Worm (Caenorhabditis elegans): Measurements from ENCODE around the gene R11D1.13.

ce11 chrV:12679807-12680206 lies 47.1 kb upstream of the R11D1.13 start, which contains the start of gene frpr-15:
- no peak for TF ChIP-seq ama-1 (optimal IDR thresholded peaks at IDR 0.05)
- no peak for TF ChIP-seq nhr-77 (tag; optimal IDR thresholded peaks at IDR 0.05)
- TF ChIP-seq unc-39 (tag; optimal IDR thresholded peaks at IDR 0.05), result no peak
- no peak for TF ChIP-seq lin-39 (tag; optimal IDR thresholded peaks at IDR 0.05)
- no peak for TF ChIP-seq unc-62 (GFP tag; optimal IDR thresholded peaks at IDR 0.05)
- TF ChIP-seq unc-55 (GFP tag; optimal IDR thresholded peaks at IDR 0.05), result no peak
- TF ChIP-seq nhr-25 (tag; optimal IDR thresholded peaks at IDR 0.05), result no peak
- no peak for TF ChIP-seq ztf-11 (tag; optimal IDR thresholded peaks at IDR 0.05)
- TF ChIP-seq dmd-4 (tag; optimal IDR thresholded peaks at IDR 0.05), result no peak
- no peak for TF ChIP-seq elt-3 (tag; optimal IDR thresholded peaks at IDR 0.05)
- no peak for TF ChIP-seq egl-27 (tag; optimal IDR thresholded peaks at IDR 0.05)
- no peak for TF ChIP-seq mbf-1 (tag; optimal IDR thresholded peaks at IDR 0.05)
- TF ChIP-seq elt-1 (tag; optimal IDR thresholded peaks at IDR 0.05), result no peak
